Worm (Caenorhabditis elegans) whole organism, L4 larva: ENCODE results near the gene F14F3.4.
A peak's percentile ranks its signal among the peaks of the same experiment; 100 is the strongest.

Source experiments
- D1046.2 ChIP-seq: fragments of 200-800 bp; sonication (Bioruptor generic); IDR thresholded peaks from 2 replicates; pipeline ENCODE4 v1.3.6; 2022; ENCODE audit warnings: missing genetic modification characterization, missing compliant biosample characterization
- F10B5.3 ChIP-seq: sonication (generic microtip); optimal IDR thresholded peaks from 2 replicates; lab custom pipeline; 2016; ENCODE audit warnings: mild to moderate bottlenecking, missing genetic modification characterization, missing compliant biosample characterization
- F37D6.2 ChIP-seq: sonication (generic microtip); optimal IDR thresholded peaks from 2 replicates; lab custom pipeline; 2016; ENCODE audit warnings: mild to moderate bottlenecking, missing genetic modification characterization, missing compliant biosample characterization
- F44E2.7 ChIP-seq: fragments of 200-800 bp; sonication (Bioruptor generic); IDR thresholded peaks from 2 replicates; pipeline ENCODE4 v2.1.2; 2022; ENCODE audit warnings: missing genetic modification characterization, missing compliant biosample characterization
- F49E8.2 ChIP-seq: sonication (generic microtip); optimal IDR thresholded peaks from 2 replicates; lab custom pipeline; 2016; ENCODE audit warnings: missing compliant biosample characterization, mild to moderate bottlenecking, missing genetic modification characterization, borderline replicate concordance
- R02D3.7 ChIP-seq: fragments of 150-350 bp; sonication (generic microtip); optimal IDR thresholded peaks from 3 replicates; lab custom pipeline; 2014; ENCODE audit warnings: missing biosample characterization, missing genetic modification characterization
- T26A8.4 ChIP-seq: fragments of 200-800 bp; sonication (Bioruptor generic); IDR thresholded peaks from 2 replicates; pipeline ENCODE4 v1.3.6; 2022; ENCODE audit warnings: missing genetic modification characterization, missing compliant biosample characterization
- Y48G9A.11 ChIP-seq: fragments of 200-800 bp; sonication (Bioruptor generic); IDR thresholded peaks from 2 replicates; pipeline ENCODE4 v1.3.6; 2022; ENCODE audit warnings: missing genetic modification reagents, missing genetic modification characterization, missing compliant biosample characterization
- Y5F2A.4 ChIP-seq: fragments of 200-800 bp; sonication (Bioruptor generic); optimal IDR thresholded peaks from 2 replicates; lab custom pipeline; 2018; ENCODE audit warnings: mild to moderate bottlenecking, missing genetic modification characterization, missing compliant biosample characterization
- aha-1 ChIP-seq: fragments of 150-350 bp; peaks from one replicate; lab custom pipeline; 2014; ENCODE audit warnings: missing biosample characterization, missing genetic modification characterization
- aly-2 ChIP-seq: sonication (generic microtip); optimal IDR thresholded peaks from 2 replicates; lab custom pipeline; 2018; ENCODE audit warnings: missing biosample characterization, missing genetic modification characterization
- attf-4 ChIP-seq: sonication (generic microtip); optimal IDR thresholded peaks from 3 replicates; lab custom pipeline; 2017; ENCODE audit warnings: missing biosample characterization, missing genetic modification characterization
- ceh-20 ChIP-seq: fragments of 200-800 bp; sonication (Bioruptor generic); IDR thresholded peaks from 2 replicates; pipeline ENCODE4 v1.3.6; 2022; ENCODE audit warnings: missing genetic modification reagents, missing genetic modification characterization, missing compliant biosample characterization
- ceh-62 ChIP-seq: sonication (generic microtip); optimal IDR thresholded peaks from 2 replicates; lab custom pipeline; 2017; ENCODE audit warnings: missing biosample characterization, missing genetic modification characterization
- ces-1 ChIP-seq: fragments of 150-350 bp; sonication (generic microtip); optimal IDR thresholded peaks from 4 replicates; lab custom pipeline; 2014; ENCODE audit warnings: missing biosample characterization, missing genetic modification reagents, missing genetic modification characterization
- cey-2 ChIP-seq: sonication (generic microtip); optimal IDR thresholded peaks from 3 replicates; lab custom pipeline; 2017; ENCODE audit warnings: missing genetic modification characterization, mild to moderate bottlenecking, missing compliant biosample characterization, antibody characterized with exemption, borderline replicate concordance; ENCODE audit not compliant: insufficient read depth
- daf-8 ChIP-seq: fragments of 200-800 bp; sonication (Bioruptor generic); IDR thresholded peaks from 2 replicates; pipeline ENCODE4 v1.3.6; 2022; ENCODE audit warnings: missing genetic modification characterization, missing compliant biosample characterization
- dmd-6 ChIP-seq: fragments of 200-800 bp; sonication (Bioruptor generic); IDR thresholded peaks from 2 replicates; pipeline ENCODE4 v1.3.6; 2022; ENCODE audit warnings: missing genetic modification reagents, missing genetic modification characterization, missing compliant biosample characterization
- dmd-8 ChIP-seq: fragments of 200-800 bp; sonication (Bioruptor generic); IDR thresholded peaks from 2 replicates; pipeline ENCODE4 v1.3.6; 2022; ENCODE audit warnings: missing genetic modification characterization, missing compliant biosample characterization
- duxl-1 ChIP-seq: sonication (generic microtip); optimal IDR thresholded peaks from 2 replicates; lab custom pipeline; 2016; ENCODE audit warnings: mild to moderate bottlenecking, missing genetic modification characterization, moderate library complexity, missing compliant biosample characterization; ENCODE audit not compliant: poor library complexity
- dve-1 ChIP-seq: sonication (generic microtip); optimal IDR thresholded peaks from 2 replicates; lab custom pipeline; 2017; ENCODE audit warnings: antibody characterized with exemption, mild to moderate bottlenecking, missing genetic modification characterization, missing compliant biosample characterization; ENCODE audit not compliant: insufficient read depth
- fkh-10 ChIP-seq: fragments of 150-350 bp; optimal IDR thresholded peaks from 2 replicates; lab custom pipeline; 2014; ENCODE audit warnings: missing biosample characterization, missing genetic modification reagents, missing genetic modification characterization
- gei-8 ChIP-seq: fragments of 200-800 bp; sonication (Bioruptor generic); optimal IDR thresholded peaks from 2 replicates; lab custom pipeline; 2018; ENCODE audit warnings: mild to moderate bottlenecking, missing genetic modification characterization, missing compliant biosample characterization
- hlh-11 ChIP-seq: fragments of 200-800 bp; sonication (Bioruptor generic); optimal IDR thresholded peaks from 2 replicates; lab custom pipeline; 2018; ENCODE audit warnings: mild to moderate bottlenecking, missing genetic modification characterization, missing compliant biosample characterization
- hlh-30 ChIP-seq: sonication (generic microtip); optimal IDR thresholded peaks from 2 replicates; lab custom pipeline; 2017; ENCODE audit warnings: antibody characterized with exemption, mild to moderate bottlenecking, missing genetic modification characterization, missing compliant biosample characterization; ENCODE audit not compliant: insufficient read depth
- lim-7 ChIP-seq: fragments of 200-800 bp; sonication (Bioruptor generic); IDR thresholded peaks from 2 replicates; pipeline ENCODE4 v1.3.6; 2022; ENCODE audit warnings: missing genetic modification characterization, missing compliant biosample characterization
- lin-1 ChIP-seq: fragments of 200-800 bp; sonication (Bioruptor generic); IDR thresholded peaks from 2 replicates; pipeline ENCODE4 v1.3.6; 2022; ENCODE audit warnings: missing genetic modification reagents, missing genetic modification characterization, missing compliant biosample characterization
- lin-13 ChIP-seq: fragments of 150-350 bp; optimal IDR thresholded peaks from 2 replicates; lab custom pipeline; 2014; ENCODE audit warnings: missing biosample characterization, missing genetic modification reagents, missing genetic modification characterization
- lin-39 ChIP-seq: fragments of 150-350 bp; optimal IDR thresholded peaks from 2 replicates; lab custom pipeline; 2014; ENCODE audit warnings: missing biosample characterization, missing genetic modification reagents, missing genetic modification characterization
- mep-1 ChIP-seq: fragments of 150-350 bp; sonication (generic microtip); optimal IDR thresholded peaks from 3 replicates; lab custom pipeline; 2014; ENCODE audit warnings: missing biosample characterization, missing genetic modification characterization
- mes-2 ChIP-seq: sonication (generic microtip); optimal IDR thresholded peaks from 2 replicates; lab custom pipeline; 2016; ENCODE audit warnings: missing genotype, mild to moderate bottlenecking, missing genetic modification characterization, missing compliant biosample characterization; ENCODE audit not compliant: poor library complexity, severe bottlenecking
- nhr-11 ChIP-seq: fragments of 150-350 bp; optimal IDR thresholded peaks from 2 replicates; lab custom pipeline; 2014; ENCODE audit warnings: missing biosample characterization, missing genetic modification characterization
- nhr-111 ChIP-seq: fragments of 200-800 bp; sonication (Bioruptor generic); optimal IDR thresholded peaks from 2 replicates; lab custom pipeline; 2018; ENCODE audit warnings: mild to moderate bottlenecking, missing genetic modification characterization, missing compliant biosample characterization
- nhr-41 ChIP-seq: fragments of 200-800 bp; sonication (Bioruptor generic); IDR thresholded peaks from 2 replicates; pipeline ENCODE4 v1.3.6; 2022; ENCODE audit warnings: missing genetic modification reagents, missing genetic modification characterization, missing compliant biosample characterization
- nhr-48 ChIP-seq: sonication (generic microtip); optimal IDR thresholded peaks from 2 replicates; lab custom pipeline; 2016; ENCODE audit warnings: mild to moderate bottlenecking, missing genetic modification characterization, missing compliant biosample characterization
- nhr-6 ChIP-seq: fragments of 150-350 bp; optimal IDR thresholded peaks from 2 replicates; lab custom pipeline; 2014; ENCODE audit warnings: missing biosample characterization, missing genetic modification characterization
- nhr-76 ChIP-seq: fragments of 150-350 bp; optimal IDR thresholded peaks from 2 replicates; lab custom pipeline; 2014; ENCODE audit warnings: missing biosample characterization, missing genetic modification characterization
- nhr-77 ChIP-seq: fragments of 150-350 bp; optimal IDR thresholded peaks from 2 replicates; lab custom pipeline; 2014; ENCODE audit warnings: missing biosample characterization, missing genetic modification characterization
- pqm-1 ChIP-seq: sonication (generic microtip); optimal IDR thresholded peaks from 2 replicates; lab custom pipeline; 2017; ENCODE audit warnings: missing biosample characterization, missing genetic modification characterization
- rbr-2 ChIP-seq: sonication (generic microtip); optimal IDR thresholded peaks from 2 replicates; lab custom pipeline; 2016; ENCODE audit warnings: missing genotype, missing genetic modification characterization, missing compliant biosample characterization
- saeg-2 ChIP-seq: fragments of 200-800 bp; sonication (Bioruptor generic); IDR thresholded peaks from 2 replicates; pipeline ENCODE4 v1.3.6; 2022; ENCODE audit warnings: missing genetic modification reagents, missing genetic modification characterization, missing compliant biosample characterization
- sdz-12 ChIP-seq: fragments of 200-800 bp; sonication (Bioruptor generic); optimal IDR thresholded peaks from 2 replicates; lab custom pipeline; 2018; ENCODE audit warnings: mild to moderate bottlenecking, missing genetic modification characterization, missing compliant biosample characterization
- snpc-4 ChIP-seq: fragments of 150-350 bp; optimal IDR thresholded peaks from 2 replicates; lab custom pipeline; 2014; ENCODE audit warnings: missing biosample characterization, missing genetic modification characterization
- spr-1 ChIP-seq: sonication (generic microtip); optimal IDR thresholded peaks from 2 replicates; lab custom pipeline; 2016; ENCODE audit warnings: mild to moderate bottlenecking, missing genetic modification characterization, missing compliant biosample characterization
- spr-3 ChIP-seq: fragments of 200-800 bp; sonication (Bioruptor generic); optimal IDR thresholded peaks from 2 replicates; lab custom pipeline; 2018; ENCODE audit warnings: mild to moderate bottlenecking, missing genetic modification characterization, missing compliant biosample characterization
- tra-1 ChIP-seq: fragments of 200-800 bp; sonication (Bioruptor generic); IDR thresholded peaks from 2 replicates; pipeline ENCODE4 v1.3.6; 2022; ENCODE audit warnings: missing genetic modification reagents, missing genetic modification characterization, missing compliant biosample characterization
- unc-62 ChIP-seq, 3 experiments: fragments of 150-350 bp in 1 of 3; sonication (generic microtip); optimal IDR thresholded peaks in 2 of 3; peaks in 1 of 3; 1 replicate in 1 of 3; 2 replicates in 2 of 3; lab custom pipeline; 2014 to 2017; ENCODE audit warnings: missing biosample characterization in 3 of 3, missing genetic modification characterization in 3 of 3, missing genetic modification reagents in 3 of 3, missing genotype in 1 of 3
- zfp-2 ChIP-seq: sonication (generic microtip); optimal IDR thresholded peaks from 2 replicates; lab custom pipeline; 2016; ENCODE audit warnings: mild to moderate bottlenecking, missing genetic modification characterization, missing compliant biosample characterization
- zfp-3 ChIP-seq: fragments of 200-800 bp; sonication (Bioruptor generic); conservative IDR thresholded peaks from 2 replicates; pipeline ENCODE4 v1.3.6; 2022; ENCODE audit warnings: missing genetic modification reagents, missing genetic modification characterization, missing compliant biosample characterization

F14F3.4 gene

DNA sequence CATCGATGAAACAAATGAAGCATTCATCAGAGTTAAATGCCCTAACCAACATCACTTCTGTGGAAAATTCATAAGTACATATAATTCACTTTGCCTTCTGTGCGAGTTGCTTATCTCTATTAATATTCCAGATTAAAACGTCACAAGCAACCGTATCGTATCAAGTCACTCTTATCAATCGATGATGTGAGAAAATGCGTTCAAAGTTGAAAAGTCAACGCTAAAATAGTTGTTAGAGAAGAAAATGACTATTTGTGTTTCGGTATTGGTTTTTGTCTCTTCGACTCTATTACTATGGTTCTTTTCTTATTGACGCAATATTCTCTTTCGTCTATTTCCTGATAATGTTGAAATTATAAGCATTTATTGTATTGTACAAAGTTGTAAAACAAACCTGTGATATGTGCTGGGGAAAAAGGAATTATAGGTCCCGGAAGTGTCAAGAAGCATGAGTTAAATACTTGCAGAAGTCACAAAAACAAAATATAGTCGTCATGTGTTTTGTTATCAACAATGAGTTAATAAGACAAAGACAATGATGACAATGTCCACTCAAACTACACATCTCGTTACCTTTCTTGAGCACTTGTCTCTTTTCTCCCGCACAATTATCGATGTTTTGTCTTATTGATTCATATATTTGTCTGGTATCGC, 11.1 kb upstream of the F14F3.4 start (continued):
- TF ChIP-seq mep-1 (tag; lab: Kevin White, UChicago) = peak; percentile 24
- TF ChIP-seq nhr-11 (tag; lab: Kevin White, UChicago) = no peak
- TF ChIP-seq nhr-111 = no peak
- TF ChIP-seq spr-1 (tag; lab: Kevin White, UChicago) = no peak
- no peak for TF ChIP-seq lin-39 (tag; lab: Kevin White, UChicago)
- peak; percentile 57 for TF ChIP-seq dve-1 (tag; lab: Kevin White, UChicago)
- TF ChIP-seq R02D3.7 = no peak
- TF ChIP-seq zfp-3 (GFP tag; lab: Robert Waterston, UW) = no peak
- no peak for TF ChIP-seq duxl-1 (tag; lab: Kevin White, UChicago)
- TF ChIP-seq gei-8 (GFP tag; lab: Kevin White, UChicago) = no peak
- TF ChIP-seq attf-4 (tag; lab: Kevin White, UChicago) = no peak
- peak; percentile 52; the same call in 1 of the 2 replicates for TF ChIP-seq dmd-6
- TF ChIP-seq nhr-48 (tag; lab: Kevin White, UChicago) = peak; percentile 56
- TF ChIP-seq aha-1 (tag; lab: Kevin White, UChicago) = peak; percentile 3
- TF ChIP-seq cey-2 = no peak
- TF ChIP-seq hlh-30 = peak; percentile 23
- no peak for TF ChIP-seq dmd-8 (GFP tag; lab: Robert Waterston, UW)
- no peak for TF ChIP-seq nhr-76
- no peak for TF ChIP-seq rbr-2
- TF ChIP-seq lin-1 = peak; percentile 60; the same call in 1 of the 2 replicates
- TF ChIP-seq F37D6.2 (tag; lab: Kevin White, UChicago) = no peak
- TF ChIP-seq hlh-11 = peak; percentile 50
- no peak for TF ChIP-seq lin-13 (GFP tag; lab: Kevin White, UChicago)
- TF ChIP-seq, all 104 proteins: peak for 15

DNA sequence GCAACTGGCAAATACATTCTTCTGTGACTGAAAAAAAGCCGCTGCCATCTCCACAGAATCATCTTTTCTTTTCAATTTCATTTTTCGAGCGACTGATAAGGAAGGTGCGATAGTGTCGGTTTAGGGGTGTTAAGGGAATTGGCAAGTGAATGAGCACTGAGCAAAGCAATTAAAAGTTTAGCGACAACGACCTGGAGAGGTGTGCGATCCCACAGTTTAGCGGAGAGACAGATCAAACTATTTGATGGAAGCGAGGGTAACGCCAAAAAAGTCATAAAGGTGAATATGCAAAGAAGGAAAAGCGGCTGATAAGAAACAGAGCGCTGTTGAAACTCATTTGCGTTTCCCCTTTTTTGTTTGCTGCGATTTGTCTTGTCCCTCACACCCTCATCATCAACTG, 7.8 kb upstream of the F14F3.4 start, which contains the start of the genes F14F3.5 and slcf-1:
TSS of gene F14F3.5 (minus strand) at position 234 of the 400 bp plus-strand sequence.
TSS of gene slcf-1 (plus strand) at position 302 of the 400 bp plus-strand sequence.
- TF ChIP-seq nhr-41 (GFP tag; lab: Robert Waterston, UW) (no peak), nhr-11 (tag; lab: Kevin White, UChicago) (no peak), dmd-6 (peak; percentile 51), cey-2 (no peak), F37D6.2 (tag; lab: Kevin White, UChicago) (no peak), saeg-2 (GFP tag; lab: Robert Waterston, UW) (no peak), nhr-77 (tag; lab: Kevin White, UChicago) (no peak), T26A8.4 (GFP tag; lab: Robert Waterston, UW) (no peak), F49E8.2 (tag; lab: Kevin White, UChicago) (no peak), aly-2 (no peak), ces-1 (GFP tag; lab: Kevin White, UChicago) (no peak), pqm-1 (tag; lab: Kevin White, UChicago) (peak; percentile 57), lim-7 (GFP tag; lab: Robert Waterston, UW) (no peak), D1046.2 (GFP tag; lab: Robert Waterston, UW) (no peak), dmd-8 (GFP tag; lab: Robert Waterston, UW) (no peak), Y5F2A.4 (no peak), F10B5.3 (tag; lab: Kevin White, UChicago) (no peak), nhr-6 (tag; lab: Kevin White, UChicago) (no peak), zfp-2 (tag; lab: Kevin White, UChicago) (no peak), snpc-4 (tag; lab: Kevin White, UChicago) (no peak), sdz-12 (GFP tag; lab: Kevin White, UChicago) (no peak), ceh-62 (no peak), Y48G9A.11 (GFP tag; lab: Robert Waterston, UW) (no peak), ceh-20 (GFP tag; lab: Robert Waterston, UW) (no peak), daf-8 (GFP tag; lab: Robert Waterston, UW) (no peak), nhr-111 (no peak), tra-1 (GFP tag; lab: Robert Waterston, UW) (0 out of 2 replicates have a peak, but pooled peaks have one; percentile 11), F44E2.7 (no peak), fkh-10 (no peak), mes-2 (tag; lab: Kevin White, UChicago) (no peak), spr-3 (no peak), unc-62 (GFP tag; optimal IDR thresholded peaks at IDR 0.05 in 1 of 2; lab: Kevin White, UChicago) (peak in 1 of 2 experiments; percentile 61), unc-62 (tag; optimal IDR thresholded peaks at IDR 0.05; lab: Kevin White, UChicago) (no peak)
